Fruit fly (Drosophila melanogaster) whole organism, embryonic: ENCODE measurements around the gene Sbf.

ENCODE experiments used
- Blimp-1 ChIP-seq: fragments of 200-800 bp; sonication (Bioruptor generic); optimal IDR thresholded peaks from 3 replicates; lab custom pipeline; 2018; ENCODE audit warnings: missing biosample characterization, missing genetic modification characterization, mild to moderate bottlenecking, moderate library complexity, missing genetic modification reagents
- CG10209 ChIP-seq: fragments of 200-800 bp; sonication (Bioruptor generic); optimal IDR thresholded peaks from 3 replicates; lab custom pipeline; 2017; ENCODE audit warnings: missing biosample characterization, mild to moderate bottlenecking, missing genetic modification characterization, missing genetic modification reagents
- CG10267 ChIP-seq: fragments of 200-800 bp; sonication (Bioruptor generic); optimal IDR thresholded peaks from 2 replicates; lab custom pipeline; 2018; ENCODE audit warnings: missing biosample characterization, mild to moderate bottlenecking, missing genetic modification characterization, moderate library complexity
- CG11247 ChIP-seq: fragments of 200-800 bp; sonication (Bioruptor generic); IDR thresholded peaks from 2 replicates; pipeline ENCODE4 v1.3.6; 2022; ENCODE audit warnings: missing biosample characterization, missing genetic modification characterization
- CG1233 ChIP-seq: fragments of 200-800 bp; sonication (Bioruptor generic); optimal IDR thresholded peaks from 4 replicates; lab custom pipeline; 2018; ENCODE audit warnings: missing biosample characterization, mild to moderate bottlenecking, missing genetic modification characterization
- CG15011 ChIP-seq: fragments of 200-800 bp; sonication (Bioruptor generic); optimal IDR thresholded peaks from 3 replicates; lab custom pipeline; 2018; ENCODE audit warnings: missing biosample characterization, mild to moderate bottlenecking, missing genetic modification characterization
- CG15479 ChIP-seq: fragments of 200-800 bp; sonication (Bioruptor generic); optimal IDR thresholded peaks from 3 replicates; lab custom pipeline; 2019; ENCODE audit warnings: missing biosample characterization, mild to moderate bottlenecking, missing genetic modification characterization, moderate library complexity
- CG15696 ChIP-seq: fragments of 200-800 bp; sonication (Bioruptor generic); optimal IDR thresholded peaks from 2 replicates; lab custom pipeline; 2019; ENCODE audit warnings: missing biosample characterization, mild to moderate bottlenecking, missing genetic modification characterization, moderate library complexity
- CG17328 ChIP-seq: fragments of 200-800 bp; sonication (Bioruptor generic); IDR thresholded peaks from 2 replicates; pipeline ENCODE4 v1.3.6; 2022; ENCODE audit warnings: missing biosample characterization, missing genetic modification characterization
- CG17385 ChIP-seq: fragments of 200-800 bp; sonication (Bioruptor generic); optimal IDR thresholded peaks from 3 replicates; lab custom pipeline; 2018; ENCODE audit warnings: missing biosample characterization, mild to moderate bottlenecking, missing genetic modification characterization
- CG2678 ChIP-seq: fragments of 200-800 bp; sonication (Bioruptor generic); optimal IDR thresholded peaks from 3 replicates; lab custom pipeline; 2019; ENCODE audit warnings: missing biosample characterization, mild to moderate bottlenecking, missing genetic modification characterization, moderate library complexity
- CG31365 ChIP-seq: fragments of 200-800 bp; sonication (Bioruptor generic); optimal IDR thresholded peaks from 2 replicates; lab custom pipeline; 2018; ENCODE audit warnings: missing biosample characterization, mild to moderate bottlenecking, missing genetic modification characterization
- CG3163 ChIP-seq: fragments of 200-800 bp; sonication (Bioruptor generic); optimal IDR thresholded peaks from 3 replicates; lab custom pipeline; 2016; ENCODE audit warnings: missing biosample characterization, missing genetic modification characterization
- CG4282 ChIP-seq: fragments of 200-800 bp; sonication (Bioruptor generic); optimal IDR thresholded peaks from 2 replicates; lab custom pipeline; 2016; ENCODE audit warnings: missing biosample characterization, missing genetic modification characterization
- CG6175 ChIP-seq: fragments of 200-800 bp; sonication (Bioruptor generic); IDR thresholded peaks from 3 replicates; pipeline ENCODE4 v1.3.6; 2022; ENCODE audit warnings: missing biosample characterization, missing genetic modification characterization
- CG8478 ChIP-seq: fragments of >200 bp; optimal IDR thresholded peaks from 2 replicates; lab custom pipeline; 2018
- CG8924 ChIP-seq: fragments of 200-800 bp; optimal IDR thresholded peaks from 3 replicates; lab custom pipeline; 2019; ENCODE audit warnings: missing biosample characterization, mild to moderate bottlenecking, missing genetic modification characterization, moderate library complexity
- CG9215 ChIP-seq: fragments of 200-800 bp; sonication (Bioruptor generic); IDR thresholded peaks from 2 replicates; pipeline ENCODE4 v1.3.6; 2022; ENCODE audit warnings: missing biosample characterization, missing genetic modification characterization
- CG9437 ChIP-seq: fragments of 200-800 bp; sonication (Bioruptor generic); optimal IDR thresholded peaks from 2 replicates; lab custom pipeline; 2018; ENCODE audit warnings: missing biosample characterization, mild to moderate bottlenecking, missing genetic modification characterization
- CoRest ChIP-seq: fragments of 200-800 bp; sonication (Bioruptor generic); optimal IDR thresholded peaks from 3 replicates; lab custom pipeline; 2018; ENCODE audit warnings: missing biosample characterization, mild to moderate bottlenecking, missing genetic modification characterization, moderate library complexity
- Dbx ChIP-seq: fragments of 200-800 bp; sonication (Bioruptor generic); IDR thresholded peaks from 3 replicates; pipeline ENCODE4 v1.3.6; 2022; ENCODE audit warnings: missing biosample characterization, missing genetic modification characterization
- Doc2 ChIP-seq: fragments of 200-800 bp; sonication (Bioruptor generic); IDR thresholded peaks from 2 replicates; pipeline ENCODE4 v1.3.6; 2022; ENCODE audit warnings: missing biosample characterization, missing genetic modification characterization
- Eip74EF ChIP-seq, 2 experiments: fragments of 200-800 bp in 1 of 2; fragments of >200 bp in 1 of 2; sonication (Bioruptor generic) in 1 of 2; optimal IDR thresholded peaks; 2 replicates each; lab custom pipeline; 2017 to 2019; ENCODE audit warnings: missing biosample characterization in 2 of 2, missing genetic modification characterization in 2 of 2, mild to moderate bottlenecking in 1 of 2, moderate library complexity in 1 of 2
- Fer2 ChIP-seq: fragments of 200-800 bp; sonication (Bioruptor generic); optimal IDR thresholded peaks from 2 replicates; lab custom pipeline; 2018; ENCODE audit warnings: missing biosample characterization, mild to moderate bottlenecking, missing genetic modification characterization, moderate library complexity
- H15 ChIP-seq: fragments of 200-800 bp; sonication (Bioruptor generic); IDR thresholded peaks from 3 replicates; pipeline ENCODE4 v1.3.6; 2022; ENCODE audit warnings: missing biosample characterization, missing genetic modification characterization
- MESR4 ChIP-seq: fragments of 200-800 bp; sonication (Bioruptor generic); optimal IDR thresholded peaks from 2 replicates; lab custom pipeline; 2018; ENCODE audit warnings: missing biosample characterization, mild to moderate bottlenecking, missing genetic modification characterization, moderate library complexity
- Max ChIP-seq: fragments of 200-800 bp; sonication (Bioruptor generic); optimal IDR thresholded peaks from 2 replicates; lab custom pipeline; 2016; ENCODE audit warnings: missing biosample characterization, mild to moderate bottlenecking, missing genetic modification characterization
- Myb ChIP-seq: fragments of 200-800 bp; sonication (Bioruptor generic); optimal IDR thresholded peaks from 2 replicates; lab custom pipeline; 2016; ENCODE audit warnings: missing biosample characterization, missing genetic modification characterization
- NC2α ChIP-seq: fragments of 200-800 bp; sonication (Bioruptor generic); optimal IDR thresholded peaks from 2 replicates; lab custom pipeline; 2016; ENCODE audit warnings: missing biosample characterization, missing genetic modification characterization
- Neu2 ChIP-seq: fragments of 200-800 bp; sonication (Bioruptor generic); optimal IDR thresholded peaks from 3 replicates; lab custom pipeline; 2016; ENCODE audit warnings: missing biosample characterization, missing genetic modification characterization, borderline replicate concordance
- Nf-YA ChIP-seq: fragments of 200-800 bp; sonication (Bioruptor generic); IDR thresholded peaks from 2 replicates; pipeline ENCODE4 v1.3.6; 2022; ENCODE audit warnings: missing biosample characterization, missing genetic modification characterization
- Oli ChIP-seq: fragments of 200-800 bp; sonication (Bioruptor generic); optimal IDR thresholded peaks from 2 replicates; lab custom pipeline; 2018; ENCODE audit warnings: missing biosample characterization, mild to moderate bottlenecking, missing genetic modification characterization, moderate library complexity
- Poxn ChIP-seq: fragments of 200-800 bp; sonication (Bioruptor generic); IDR thresholded peaks from 2 replicates; pipeline ENCODE4 v1.3.6; 2022; ENCODE audit warnings: missing biosample characterization, missing genetic modification characterization
- Sin3A ChIP-seq: fragments of >200 bp; optimal IDR thresholded peaks from 2 replicates; lab custom pipeline; 2018
- Usf ChIP-seq: fragments of 200-800 bp; sonication (Bioruptor generic); optimal IDR thresholded peaks from 2 replicates; lab custom pipeline; 2017; ENCODE audit warnings: missing genotype, missing biosample characterization, missing genetic modification characterization
- ato ChIP-seq: fragments of 200-800 bp; sonication (Bioruptor generic); IDR thresholded peaks from 2 replicates; pipeline ENCODE4 v1.3.6; 2022; ENCODE audit warnings: missing biosample characterization, missing genetic modification characterization; ENCODE audit not compliant: partially characterized antibody
- cas ChIP-seq: fragments of 200-800 bp; sonication (Bioruptor generic); IDR thresholded peaks from 2 replicates; pipeline ENCODE4 v1.3.6; 2022; ENCODE audit warnings: missing biosample characterization, missing genetic modification characterization
- cg ChIP-seq: fragments of 200-800 bp; sonication (Bioruptor generic); optimal IDR thresholded peaks from 3 replicates; lab custom pipeline; 2019; ENCODE audit warnings: missing biosample characterization, mild to moderate bottlenecking, missing genetic modification characterization, moderate library complexity
- dysf ChIP-seq: fragments of 200-800 bp; sonication (Bioruptor generic); IDR thresholded peaks from 3 replicates; pipeline ENCODE4 v1.3.6; 2022; ENCODE audit warnings: missing biosample characterization, missing genetic modification characterization
- ems ChIP-seq: fragments of 200-800 bp; sonication (Bioruptor generic); optimal IDR thresholded peaks from 3 replicates; lab custom pipeline; 2016; ENCODE audit warnings: missing biosample characterization, missing genetic modification characterization
- gce ChIP-seq: fragments of 200-800 bp; sonication (Bioruptor generic); IDR thresholded peaks from 3 replicates; pipeline ENCODE4 v1.3.6; 2022; ENCODE audit warnings: missing biosample characterization, missing genetic modification characterization
- insv ChIP-seq, 2 experiments: fragments of 200-800 bp; sonication (Bioruptor generic); optimal IDR thresholded peaks; 3 replicates each; lab custom pipeline; 2016 to 2018; ENCODE audit warnings: missing biosample characterization in 2 of 2, missing genetic modification characterization in 2 of 2
- lbe ChIP-seq: fragments of 200-800 bp; sonication (Bioruptor generic); optimal IDR thresholded peaks from 2 replicates; lab custom pipeline; 2016; ENCODE audit warnings: missing biosample characterization, mild to moderate bottlenecking, missing genetic modification characterization
- nau ChIP-seq: fragments of 200-800 bp; sonication (Bioruptor generic); optimal IDR thresholded peaks from 3 replicates; lab custom pipeline; 2017; ENCODE audit warnings: missing biosample characterization, mild to moderate bottlenecking, missing genetic modification characterization, missing genetic modification reagents
- p53 ChIP-seq: fragments of 200-800 bp; sonication (Bioruptor generic); optimal IDR thresholded peaks from 2 replicates; lab custom pipeline; 2016; ENCODE audit warnings: missing biosample characterization, missing genetic modification characterization
- pan ChIP-seq, 4 experiments: fragments of >200 bp in 3 of 4; fragments of 200-800 bp in 1 of 4; sonication (Bioruptor generic) in 1 of 4; optimal IDR thresholded peaks in 3 of 4; IDR thresholded peaks in 1 of 4; 2 replicates each; pipeline versions ENCODE4 v1.3.6 to Lab custom; 2017 to 2022; ENCODE audit warnings: missing biosample characterization in 2 of 4, missing genetic modification characterization in 2 of 4, mixed read lengths in 1 of 4
- pita ChIP-seq: fragments of 200-800 bp; sonication (Bioruptor generic); optimal IDR thresholded peaks from 2 replicates; lab custom pipeline; 2017; ENCODE audit warnings: missing biosample characterization, mild to moderate bottlenecking, missing genetic modification characterization
- schlank ChIP-seq: fragments of 200-800 bp; sonication (Bioruptor generic); optimal IDR thresholded peaks from 2 replicates; lab custom pipeline; 2018; ENCODE audit warnings: missing biosample characterization, mild to moderate bottlenecking, missing genetic modification characterization
- sug ChIP-seq: fragments of 200-800 bp; optimal IDR thresholded peaks from 2 replicates; lab custom pipeline; 2019; ENCODE audit warnings: missing biosample characterization, mild to moderate bottlenecking, missing genetic modification characterization, moderate library complexity
- usp ChIP-seq: fragments of >200 bp; optimal IDR thresholded peaks from 2 replicates; lab custom pipeline; 2017; ENCODE audit warnings: missing biosample characterization, missing genetic modification characterization

The Sbf gene

dm6 chr3R:11786695-11787226, 10.0 kb downstream of the Sbf start, which contains the start of the genes prd1 and HisCl1 (continued):
- TF ChIP-seq CG9437 (GFP tag; lab: Kevin White, UChicago) (peak; percentile 68), Eip74EF (GFP tag; optimal IDR thresholded peaks at IDR 0.05; lab: Kevin White, UChicago) (no peak), CG17385 (GFP tag; lab: Kevin White, UChicago) (no peak), pan (optimal IDR thresholded peaks at IDR 0.05; lab: Kevin White, UChicago) (no peak), pan (GFP tag; optimal IDR thresholded peaks at IDR 0.05 in 1 of 2, IDR thresholded peaks at IDR 0.05 in 1 of 2) (peak in 1 of 2 experiments; percentile 53), Poxn (no peak), CG31365 (no peak), CG11247 (peak; percentile 38; the same call in 1 of the 2 replicates), pita (GFP tag; lab: Kevin White, UChicago) (no peak), Max (GFP tag; lab: Kevin White, UChicago) (peak; percentile 64), ato (GFP tag; lab: Robert Waterston, UW) (no peak), schlank (peak; percentile 14), CG4282 (no peak), Neu2 (GFP tag; lab: Kevin White, UChicago) (no peak), nau (GFP tag; lab: Kevin White, UChicago) (no peak), usp (no peak), ems (peak; percentile 67), Doc2 (GFP tag; lab: Robert Waterston, UW) (no peak), Nf-YA (GFP tag; lab: Robert Waterston, UW) (no peak), CG8924 (peak; percentile 52), CG15479 (GFP tag; lab: Kevin White, UChicago) (no peak), CG9215 (peak; percentile 73), CG2678 (tag; lab: Kevin White, UChicago) (no peak), Dbx (GFP tag; lab: Robert Waterston, UW) (peak; percentile 66), lbe (no peak), CG15011 (GFP tag; lab: Kevin White, UChicago) (peak; percentile 59), sug (tag; lab: Kevin White, UChicago) (no peak), CG6175 (GFP tag; lab: Robert Waterston, UW) (no peak), NC2α (GFP tag; lab: Kevin White, UChicago) (no peak), Sin3A (lab: Kevin White, UChicago) (peak; percentile 72), CG10267 (tag; lab: Kevin White, UChicago) (peak; percentile 71), Oli (tag; lab: Kevin White, UChicago) (peak; percentile 71), CG3163 (GFP tag; lab: Kevin White, UChicago) (no peak), cg (GFP tag; lab: Kevin White, UChicago) (no peak), Blimp-1 (GFP tag; lab: Kevin White, UChicago) (no peak), gce (GFP tag; lab: Robert Waterston, UW) (peak; percentile 37; the same call in 1 of the 3 replicates), CG8478 (lab: Kevin White, UChicago) (no peak), CG15696 (tag; lab: Kevin White, UChicago) (peak; percentile 48), CG1233 (GFP tag; lab: Kevin White, UChicago) (no peak), Usf (GFP tag; lab: Kevin White, UChicago) (peak; percentile 57), CoRest (peak; percentile 91), Fer2 (tag; lab: Kevin White, UChicago) (peak; percentile 73), Myb (GFP tag; lab: Kevin White, UChicago) (peak; percentile 85), MESR4 (GFP tag; lab: Kevin White, UChicago) (no peak), dysf (peak; percentile 83), cas (peak; percentile 23; the same call in 1 of the 2 replicates), CG10209 (GFP tag; lab: Kevin White, UChicago) (peak; percentile 72), insv (GFP tag; optimal IDR thresholded peaks at IDR 0.05; lab: Kevin White, UChicago) (peak in 1 of 2 experiments; percentile 35), H15 (peak; percentile 37; the same call in 1 of the 3 replicates), CG17328 (GFP tag; lab: Robert Waterston, UW) (no peak), p53 (peak; percentile 45)
